Worm (Caenorhabditis elegans): ENCODE results near the gene str-252.

ce11 chrV:13923851-13924250 is 7.6 kb downstream of the str-252 start, which contains the start of gene srxa-11:
- TF ChIP-seq xbp-1 (tag; optimal IDR thresholded peaks at IDR 0.05): no peak
- TF ChIP-seq fkh-10 (GFP tag; optimal IDR thresholded peaks at IDR 0.05): no peak
- no peak for TF ChIP-seq tlp-1 (tag; optimal IDR thresholded peaks at IDR 0.05)
- TF ChIP-seq nhr-11 (tag; optimal IDR thresholded peaks at IDR 0.05): no peak
- no peak for TF ChIP-seq F16B12.6 (tag; optimal IDR thresholded peaks at IDR 0.05)
- TF ChIP-seq dpl-1 (GFP tag; optimal IDR thresholded peaks at IDR 0.05): no peak
